Fruit fly (Drosophila melanogaster): ENCODE data around the gene CG12104.

The CG12104 gene

DNA sequence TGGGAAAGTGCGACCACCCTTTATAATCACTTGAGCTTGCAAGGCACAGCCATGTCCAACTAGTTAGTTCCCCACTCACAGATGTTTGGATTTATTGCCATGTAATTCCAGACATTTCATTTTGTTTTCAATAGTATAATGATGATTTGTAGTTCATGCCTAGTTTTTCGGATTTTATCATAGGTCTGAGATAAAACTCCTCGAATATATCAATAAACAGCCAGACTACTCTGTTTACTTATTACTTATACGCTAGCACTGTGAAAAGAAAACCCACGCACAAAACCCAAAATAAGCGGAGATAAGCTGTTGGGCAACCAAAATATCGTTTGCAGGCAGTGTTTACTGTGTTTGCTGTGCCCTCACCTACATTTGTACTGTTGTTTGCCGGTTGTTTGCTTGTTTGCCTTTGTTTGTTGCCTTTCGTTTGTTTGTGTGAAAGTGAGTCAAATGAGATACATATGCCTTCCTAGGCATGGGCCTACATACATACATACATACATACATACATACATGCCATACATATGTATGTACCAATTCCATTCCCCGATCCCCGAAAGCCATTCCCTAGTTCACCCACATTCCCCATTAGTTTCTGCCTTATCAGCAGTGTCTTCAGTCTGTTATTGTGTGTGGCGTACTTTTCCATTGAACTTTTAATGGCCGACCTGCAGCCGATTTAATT, 23.2 kb downstream of the CG12104 start (continued):
- TF ChIP-seq Stat92E (GFP tag; optimal IDR thresholded peaks at IDR 0.05) (no peak), chif (GFP tag; optimal IDR thresholded peaks at IDR 0.05) (peak in 1 of 2 experiments; percentile 58), CG18011 (GFP tag; optimal IDR thresholded peaks at IDR 0.05) (peak; percentile 36), Xbp1 (GFP tag; optimal IDR thresholded peaks at IDR 0.05) (peak; percentile 40), Sry-δ (GFP tag; optimal IDR thresholded peaks at IDR 0.05) (peak; percentile 7), Kr (GFP tag; optimal IDR thresholded peaks at IDR 0.05) (peak; percentile 93), bowl (GFP tag; IDR thresholded peaks at IDR 0.05) (no peak), CG15601 (tag; optimal IDR thresholded peaks at IDR 0.05) (peak; percentile 83), CG6254 (GFP tag; optimal IDR thresholded peaks at IDR 0.05) (peak; percentile 73), MESR4 (GFP tag; optimal IDR thresholded peaks at IDR 0.05) (peak; percentile 0), Ptx1 (GFP tag; IDR thresholded peaks at IDR 0.05) (peak; percentile 72), CG4360 (GFP tag; IDR thresholded peaks at IDR 0.05) (peak; percentile 64), CG1233 (GFP tag; optimal IDR thresholded peaks at IDR 0.05) (peak; percentile 77), CG11093 (GFP tag; IDR thresholded peaks at IDR 0.05) (no peak; the same call in 2 of the 3 replicates), trh (GFP tag; optimal IDR thresholded peaks at IDR 0.05) (peak; percentile 54), Nf-YA (GFP tag; IDR thresholded peaks at IDR 0.05) (peak; percentile 57; the same call in 1 of the 2 replicates), sug (tag; optimal IDR thresholded peaks at IDR 0.05) (peak; percentile 58), Abd-B (GFP tag; optimal IDR thresholded peaks at IDR 0.05) (no peak), CG2889 (GFP tag; IDR thresholded peaks at IDR 0.05) (0 out of 3 replicates have a peak, but pooled peaks have one; percentile 32), pho (GFP tag; optimal IDR thresholded peaks at IDR 0.05) (peak; percentile 31), CG11560 (tag; IDR thresholded peaks at IDR 0.05) (no peak), abd-A (tag; optimal IDR thresholded peaks at IDR 0.05) (peak; percentile 79), CHES-1-like (GFP tag; optimal IDR thresholded peaks at IDR 0.05) (peak; percentile 72), CG34224 (GFP tag; IDR thresholded peaks at IDR 0.05; ENCODE audit: partially characterized antibody) (no peak), Tbp (GFP tag; optimal IDR thresholded peaks at IDR 0.05) (no peak), CG15696 (tag; optimal IDR thresholded peaks at IDR 0.05) (peak; percentile 95), chinmo (GFP tag; IDR thresholded peaks at IDR 0.05; ENCODE audit: partially characterized antibody) (0 out of 4 replicates have a peak, but pooled peaks have one; percentile 26), nau (GFP tag; optimal IDR thresholded peaks at IDR 0.05) (peak; percentile 86), CG6689 (GFP tag; IDR thresholded peaks at IDR 0.05) (peak; percentile 61), Mes4 (GFP tag; optimal IDR thresholded peaks at IDR 0.05) (peak; percentile 76), tx (GFP tag; optimal IDR thresholded peaks at IDR 0.05) (no peak), dpn (GFP tag; optimal IDR thresholded peaks at IDR 0.05) (peak; percentile 50 to 54), Hr39 (optimal IDR thresholded peaks at IDR 0.05) (no peak), CG15073 (GFP tag; optimal IDR thresholded peaks at IDR 0.05) (no peak), Hmx (GFP tag; optimal IDR thresholded peaks at IDR 0.05) (no peak), unc-4 (GFP tag; IDR thresholded peaks at IDR 0.05; ENCODE audit: partially characterized antibody) (no peak), CG31441 (GFP tag; IDR thresholded peaks at IDR 0.05) (peak; percentile 62; the same call in 1 of the 2 replicates), YL-1 (GFP tag; optimal IDR thresholded peaks at IDR 0.05) (peak; percentile 52), lbe (GFP tag; optimal IDR thresholded peaks at IDR 0.05) (no peak), psq (GFP tag; optimal IDR thresholded peaks at IDR 0.05) (peak; percentile 55), fu2 (GFP tag; optimal IDR thresholded peaks at IDR 0.05) (no peak), CG4282 (GFP tag; optimal IDR thresholded peaks at IDR 0.05) (peak; percentile 31), Bdp1 (GFP tag; optimal IDR thresholded peaks at IDR 0.05) (peak; percentile 58), sim (GFP tag; IDR thresholded peaks at IDR 0.05) (no peak), CG3838 (GFP tag; optimal IDR thresholded peaks at IDR 0.05) (peak; percentile 67), E2f2 (GFP tag; IDR thresholded peaks at IDR 0.05) (no peak; the same call in 1 of the 2 replicates), CG10565 (GFP tag; optimal IDR thresholded peaks at IDR 0.05) (no peak), CG17186 (GFP tag; optimal IDR thresholded peaks at IDR 0.05) (peak; percentile 75), gem (tag; optimal IDR thresholded peaks at IDR 0.05) (peak; percentile 79)
